Worm (Caenorhabditis elegans) whole organism, L4 larva: ENCODE results near the gene kvs-1.
"Not testable (repeated sequence)": the region's sequence is repeated elsewhere in the genome, so short reads cannot be mapped to it uniquely, and the experiment has no call there.

Experiments used
- D1046.2 ChIP-seq: fragments of 200-800 bp; sonication (Bioruptor generic); IDR thresholded peaks from 2 replicates; pipeline ENCODE4 v1.3.6; 2022; ENCODE audit warnings: missing genetic modification characterization, missing compliant biosample characterization
- F10B5.3 ChIP-seq: sonication (generic microtip); optimal IDR thresholded peaks from 2 replicates; lab custom pipeline; 2016; ENCODE audit warnings: mild to moderate bottlenecking, missing genetic modification characterization, missing compliant biosample characterization
- F44E2.7 ChIP-seq: fragments of 200-800 bp; sonication (Bioruptor generic); IDR thresholded peaks from 2 replicates; pipeline ENCODE4 v2.1.2; 2022; ENCODE audit warnings: missing genetic modification characterization, missing compliant biosample characterization
- R02D3.7 ChIP-seq: fragments of 150-350 bp; sonication (generic microtip); optimal IDR thresholded peaks from 3 replicates; lab custom pipeline; 2014; ENCODE audit warnings: missing biosample characterization, missing genetic modification characterization
- Y105C5A.15 ChIP-seq: fragments of 200-800 bp; sonication (Bioruptor generic); IDR thresholded peaks from 2 replicates; pipeline ENCODE4 v1.3.6; 2022; ENCODE audit warnings: missing genetic modification characterization, missing compliant biosample characterization
- Y5F2A.4 ChIP-seq: fragments of 200-800 bp; sonication (Bioruptor generic); optimal IDR thresholded peaks from 2 replicates; lab custom pipeline; 2018; ENCODE audit warnings: mild to moderate bottlenecking, missing genetic modification characterization, missing compliant biosample characterization
- attf-4 ChIP-seq: sonication (generic microtip); optimal IDR thresholded peaks from 3 replicates; lab custom pipeline; 2017; ENCODE audit warnings: missing biosample characterization, missing genetic modification characterization
- ceh-20 ChIP-seq: fragments of 200-800 bp; sonication (Bioruptor generic); IDR thresholded peaks from 2 replicates; pipeline ENCODE4 v1.3.6; 2022; ENCODE audit warnings: missing genetic modification reagents, missing genetic modification characterization, missing compliant biosample characterization
- ceh-28 ChIP-seq: fragments of 150-350 bp; optimal IDR thresholded peaks from 2 replicates; lab custom pipeline; 2014; ENCODE audit warnings: missing biosample characterization, missing genetic modification reagents, missing genetic modification characterization
- ces-1 ChIP-seq: fragments of 150-350 bp; sonication (generic microtip); optimal IDR thresholded peaks from 4 replicates; lab custom pipeline; 2014; ENCODE audit warnings: missing biosample characterization, missing genetic modification reagents, missing genetic modification characterization
- ctbp-1 ChIP-seq: fragments of 200-800 bp; sonication (Bioruptor generic); IDR thresholded peaks from 2 replicates; pipeline ENCODE4 v1.3.6; 2022; ENCODE audit warnings: missing genetic modification reagents, missing genetic modification characterization, missing compliant biosample characterization
- daf-12 ChIP-seq: fragments of 150-350 bp; optimal IDR thresholded peaks from 2 replicates; lab custom pipeline; 2014; ENCODE audit warnings: missing biosample characterization, missing genetic modification reagents, missing genetic modification characterization
- daf-19 ChIP-seq: fragments of 200-800 bp; sonication (Bioruptor generic); conservative IDR thresholded peaks from 2 replicates; pipeline ENCODE4 v1.3.6; 2022; ENCODE audit warnings: missing genetic modification characterization, missing compliant biosample characterization
- daf-8 ChIP-seq: fragments of 200-800 bp; sonication (Bioruptor generic); IDR thresholded peaks from 2 replicates; pipeline ENCODE4 v1.3.6; 2022; ENCODE audit warnings: missing genetic modification characterization, missing compliant biosample characterization
- dpl-1 ChIP-seq: fragments of 150-350 bp; optimal IDR thresholded peaks from 2 replicates; lab custom pipeline; 2014; ENCODE audit warnings: missing biosample characterization, missing genetic modification reagents, missing genetic modification characterization
- duxl-1 ChIP-seq: sonication (generic microtip); optimal IDR thresholded peaks from 2 replicates; lab custom pipeline; 2016; ENCODE audit warnings: mild to moderate bottlenecking, missing genetic modification characterization, moderate library complexity, missing compliant biosample characterization; ENCODE audit not compliant: poor library complexity
- dve-1 ChIP-seq: sonication (generic microtip); optimal IDR thresholded peaks from 2 replicates; lab custom pipeline; 2017; ENCODE audit warnings: antibody characterized with exemption, mild to moderate bottlenecking, missing genetic modification characterization, missing compliant biosample characterization; ENCODE audit not compliant: insufficient read depth
- egl-43 ChIP-seq: fragments of 200-800 bp; sonication (Bioruptor generic); IDR thresholded peaks from 2 replicates; pipeline ENCODE4 v1.3.6; 2022; ENCODE audit warnings: missing genetic modification reagents, missing genetic modification characterization, missing compliant biosample characterization
- fos-1 ChIP-seq: fragments of 150-350 bp; optimal IDR thresholded peaks from 2 replicates; lab custom pipeline; 2014; ENCODE audit warnings: missing biosample characterization, missing genetic modification characterization
- hlh-30 ChIP-seq: sonication (generic microtip); optimal IDR thresholded peaks from 2 replicates; lab custom pipeline; 2017; ENCODE audit warnings: antibody characterized with exemption, mild to moderate bottlenecking, missing genetic modification characterization, missing compliant biosample characterization; ENCODE audit not compliant: insufficient read depth
- jun-1 ChIP-seq: fragments of 150-350 bp; optimal IDR thresholded peaks from 2 replicates; lab custom pipeline; 2014; ENCODE audit warnings: missing biosample characterization, missing genetic modification reagents, missing genetic modification characterization
- lin-13 ChIP-seq: fragments of 150-350 bp; optimal IDR thresholded peaks from 2 replicates; lab custom pipeline; 2014; ENCODE audit warnings: missing biosample characterization, missing genetic modification reagents, missing genetic modification characterization
- lin-15B ChIP-seq: fragments of 150-350 bp; sonication (generic microtip); optimal IDR thresholded peaks from 3 replicates; lab custom pipeline; 2014; ENCODE audit warnings: missing biosample characterization, missing genetic modification characterization
- lin-39 ChIP-seq: fragments of 150-350 bp; optimal IDR thresholded peaks from 2 replicates; lab custom pipeline; 2014; ENCODE audit warnings: missing biosample characterization, missing genetic modification reagents, missing genetic modification characterization
- lsy-2 ChIP-seq, 2 experiments: fragments of 150-350 bp in 1 of 2; sonication (generic microtip) in 1 of 2; optimal IDR thresholded peaks; 2 replicates each; lab custom pipeline; 2014 to 2017; ENCODE audit warnings: missing biosample characterization in 2 of 2, missing genetic modification characterization in 2 of 2
- madf-9 ChIP-seq: fragments of 200-800 bp; sonication (Bioruptor generic); conservative IDR thresholded peaks from 2 replicates; pipeline ENCODE4 v1.3.6; 2022; ENCODE audit warnings: missing genetic modification reagents, missing genetic modification characterization, missing compliant biosample characterization
- mxl-2 ChIP-seq: fragments of 200-800 bp; sonication (Bioruptor generic); conservative IDR thresholded peaks from 2 replicates; pipeline ENCODE4 v1.3.6; 2022; ENCODE audit warnings: missing genetic modification reagents, missing genetic modification characterization, missing compliant biosample characterization
- mxl-3 ChIP-seq: fragments of 200-800 bp; sonication (Bioruptor generic); optimal IDR thresholded peaks from 2 replicates; lab custom pipeline; 2018; ENCODE audit warnings: mild to moderate bottlenecking, missing genetic modification characterization, missing compliant biosample characterization
- nhr-237 ChIP-seq: sonication (generic microtip); optimal IDR thresholded peaks from 2 replicates; lab custom pipeline; 2017; ENCODE audit warnings: missing biosample characterization, missing genetic modification characterization
- nhr-48 ChIP-seq: sonication (generic microtip); optimal IDR thresholded peaks from 2 replicates; lab custom pipeline; 2016; ENCODE audit warnings: mild to moderate bottlenecking, missing genetic modification characterization, missing compliant biosample characterization
- nhr-6 ChIP-seq: fragments of 150-350 bp; optimal IDR thresholded peaks from 2 replicates; lab custom pipeline; 2014; ENCODE audit warnings: missing biosample characterization, missing genetic modification characterization
- pha-4 ChIP-seq, 2 experiments: fragments of 150-350 bp in 1 of 2; fragments of 200-800 bp in 1 of 2; sonication (Bioruptor generic) in 1 of 2; IDR thresholded peaks in 1 of 2; optimal IDR thresholded peaks in 1 of 2; 2 replicates each; pipeline versions ENCODE4 v1.3.6 to Lab custom; 2014 to 2022; ENCODE audit warnings: missing genetic modification characterization in 2 of 2, missing genetic modification reagents in 2 of 2, missing biosample characterization in 1 of 2, missing compliant biosample characterization in 1 of 2
- rbr-2 ChIP-seq: sonication (generic microtip); optimal IDR thresholded peaks from 2 replicates; lab custom pipeline; 2016; ENCODE audit warnings: missing genotype, missing genetic modification characterization, missing compliant biosample characterization
- set-16 ChIP-seq: fragments of 200-800 bp; sonication (Bioruptor generic); IDR thresholded peaks from 2 replicates; pipeline ENCODE4 v1.3.6; 2022; ENCODE audit warnings: missing genetic modification reagents, missing genetic modification characterization, missing compliant biosample characterization
- snpc-1.2 ChIP-seq: fragments of 200-800 bp; sonication (Bioruptor generic); IDR thresholded peaks from 2 replicates; pipeline ENCODE4 v1.3.6; 2022; ENCODE audit warnings: missing genetic modification reagents, missing genetic modification characterization, missing compliant biosample characterization
- tag-97 ChIP-seq: fragments of 200-800 bp; sonication (Bioruptor generic); IDR thresholded peaks from 2 replicates; pipeline ENCODE4 v1.3.6; 2022; ENCODE audit warnings: missing genetic modification characterization, missing compliant biosample characterization
- tra-1 ChIP-seq: fragments of 200-800 bp; sonication (Bioruptor generic); IDR thresholded peaks from 2 replicates; pipeline ENCODE4 v1.3.6; 2022; ENCODE audit warnings: missing genetic modification reagents, missing genetic modification characterization, missing compliant biosample characterization
- unc-130 ChIP-seq: sonication (generic microtip); optimal IDR thresholded peaks from 2 replicates; lab custom pipeline; 2016; ENCODE audit warnings: missing genetic modification reagents, missing genetic modification characterization, missing compliant biosample characterization
- unc-62 ChIP-seq, 3 experiments: fragments of 150-350 bp in 1 of 3; sonication (generic microtip); optimal IDR thresholded peaks in 2 of 3; peaks in 1 of 3; 1 replicate in 1 of 3; 2 replicates in 2 of 3; lab custom pipeline; 2014 to 2017; ENCODE audit warnings: missing biosample characterization in 3 of 3, missing genetic modification characterization in 3 of 3, missing genetic modification reagents in 3 of 3, missing genotype in 1 of 3
- vab-7 ChIP-seq: fragments of 200-800 bp; sonication (Bioruptor generic); IDR thresholded peaks from 2 replicates; pipeline ENCODE4 v1.3.6; 2022; ENCODE audit warnings: missing genetic modification reagents, missing genetic modification characterization, missing compliant biosample characterization
- ztf-7 ChIP-seq: fragments of 150-350 bp; optimal IDR thresholded peaks from 2 replicates; lab custom pipeline; 2014; ENCODE audit warnings: missing biosample characterization, missing genetic modification characterization

The kvs-1 gene

ce11 chrX:7665401-7665800, 41.5 kb downstream of the kvs-1 start:
- TF ChIP-seq unc-62 (GFP tag; optimal IDR thresholded peaks at IDR 0.05 in 1 of 2; lab: Kevin White, UChicago), result peak in 1 of 2 experiments; percentile 35
- no peak for TF ChIP-seq unc-62 (tag; optimal IDR thresholded peaks at IDR 0.05; lab: Kevin White, UChicago)
- no peak for TF ChIP-seq ztf-7 (tag; lab: Kevin White, UChicago)

ce11 chrX:7664819-7665218, 42.1 kb downstream of the kvs-1 start, which contains the start of gene dhs-29:
dhs-29 (minus strand) TSS chrX:7664919.
- not testable (repeated sequence) for TF ChIP-seq daf-12 (tag; lab: Kevin White, UChicago); F10B5.3 (tag; lab: Kevin White, UChicago); tag-97

ce11 chrX:7664419-7664818, 42.5 kb downstream of the kvs-1 start:
- TF ChIP-seq ceh-20 (GFP tag; lab: Robert Waterston, UW), result no peak
- peak in 1 of 2 experiments; percentile 53 for TF ChIP-seq unc-62 (GFP tag; optimal IDR thresholded peaks at IDR 0.05 in 1 of 2; lab: Kevin White, UChicago)
- TF ChIP-seq unc-62 (tag; optimal IDR thresholded peaks at IDR 0.05; lab: Kevin White, UChicago), result no peak

- TF ChIP-seq pha-4 (GFP tag; IDR thresholded peaks at IDR 0.05; lab: Robert Waterston, UW) (no peak), pha-4 (tag; optimal IDR thresholded peaks at IDR 0.05; lab: Kevin White, UChicago) (no peak), mxl-3 (GFP tag; lab: Kevin White, UChicago) (no peak), mxl-2 (GFP tag; lab: Robert Waterston, UW) (no peak), lsy-2 (tag; optimal IDR thresholded peaks at IDR 0.05; lab: Kevin White, UChicago) (peak in 1 of 2 experiments; percentile 1), ctbp-1 (no peak)
Measured at ce11 chrX:7662532-7662931, 44.4 kb downstream of the kvs-1 start.

ce11 chrX:7661628-7662027, 45.3 kb downstream of the kvs-1 start:
- TF ChIP-seq pha-4 (GFP tag; IDR thresholded peaks at IDR 0.05; lab: Robert Waterston, UW) (no peak), pha-4 (tag; optimal IDR thresholded peaks at IDR 0.05; lab: Kevin White, UChicago) (peak; percentile 58), ceh-28 (tag; lab: Kevin White, UChicago) (no peak), dpl-1 (GFP tag; lab: Kevin White, UChicago) (peak; percentile 2), lin-15B (tag; lab: Kevin White, UChicago) (no peak), duxl-1 (tag; lab: Kevin White, UChicago) (no peak), snpc-1.2 (GFP tag; lab: Robert Waterston, UW) (no peak), Y5F2A.4 (GFP tag; lab: Kevin White, UChicago) (no peak), ces-1 (GFP tag; lab: Kevin White, UChicago) (no peak), nhr-237 (tag; lab: Kevin White, UChicago) (no peak), lin-13 (GFP tag; lab: Kevin White, UChicago) (peak; percentile 27), madf-9 (GFP tag; lab: Robert Waterston, UW) (no peak), nhr-6 (tag; lab: Kevin White, UChicago) (peak; percentile 33), Y105C5A.15 (no peak), ceh-20 (GFP tag; lab: Robert Waterston, UW) (no peak), daf-8 (no peak), fos-1 (tag; lab: Kevin White, UChicago) (no peak), F10B5.3 (tag; lab: Kevin White, UChicago) (no peak), lin-39 (tag; lab: Kevin White, UChicago) (no peak), attf-4 (no peak), jun-1 (tag; lab: Kevin White, UChicago) (no peak), daf-19 (GFP tag; lab: Robert Waterston, UW) (no peak), D1046.2 (no peak), hlh-30 (tag; lab: Kevin White, UChicago) (peak; percentile 18), vab-7 (GFP tag; lab: Robert Waterston, UW) (no peak), mxl-3 (GFP tag; lab: Kevin White, UChicago) (peak; percentile 36), rbr-2 (tag; lab: Kevin White, UChicago) (no peak), dve-1 (tag; lab: Kevin White, UChicago) (peak; percentile 75), nhr-48 (tag; lab: Kevin White, UChicago) (no peak), R02D3.7 (tag; lab: Kevin White, UChicago) (no peak), tra-1 (no peak), set-16 (no peak), F44E2.7 (GFP tag; lab: Robert Waterston, UW) (no peak), unc-130 (GFP tag; lab: Kevin White, UChicago) (no peak), daf-12 (tag; lab: Kevin White, UChicago) (no peak), egl-43 (GFP tag; lab: Robert Waterston, UW) (no peak)
